Fruit fly (Drosophila melanogaster) whole organism, embryonic: ENCODE measurements around the gene Mical.

ENCODE experiments used
- ATbp ChIP-seq: fragments of 200-800 bp; sonication (Bioruptor generic); optimal IDR thresholded peaks from 2 replicates; lab custom pipeline; 2017; ENCODE audit warnings: missing biosample characterization, mild to moderate bottlenecking, missing genetic modification characterization, missing genetic modification reagents
- Blimp-1 ChIP-seq: fragments of 200-800 bp; sonication (Bioruptor generic); optimal IDR thresholded peaks from 3 replicates; lab custom pipeline; 2018; ENCODE audit warnings: missing biosample characterization, missing genetic modification characterization, mild to moderate bottlenecking, moderate library complexity, missing genetic modification reagents
- BtbVII ChIP-seq: fragments of 200-800 bp; sonication (Bioruptor generic); optimal IDR thresholded peaks from 3 replicates; lab custom pipeline; 2017; ENCODE audit warnings: missing biosample characterization, mild to moderate bottlenecking, missing genetic modification characterization
- CG10267 ChIP-seq: fragments of 200-800 bp; sonication (Bioruptor generic); optimal IDR thresholded peaks from 2 replicates; lab custom pipeline; 2018; ENCODE audit warnings: missing biosample characterization, mild to moderate bottlenecking, missing genetic modification characterization, moderate library complexity
- CG12299 ChIP-seq: fragments of 200-800 bp; sonication (Bioruptor generic); optimal IDR thresholded peaks from 2 replicates; lab custom pipeline; 2018; ENCODE audit warnings: missing biosample characterization, mild to moderate bottlenecking, missing genetic modification characterization
- CG12769 ChIP-seq: fragments of 200-800 bp; sonication (Bioruptor generic); optimal IDR thresholded peaks from 2 replicates; lab custom pipeline; 2019; ENCODE audit warnings: missing biosample characterization, mild to moderate bottlenecking, missing genetic modification characterization, moderate library complexity
- CG13894 ChIP-seq: fragments of 200-800 bp; sonication (Bioruptor generic); optimal IDR thresholded peaks from 3 replicates; lab custom pipeline; 2018; ENCODE audit warnings: missing biosample characterization, mild to moderate bottlenecking, missing genetic modification characterization, moderate library complexity
- CG14667 ChIP-seq: fragments of 200-800 bp; sonication (Bioruptor generic); IDR thresholded peaks from 2 replicates; pipeline ENCODE4 v1.3.6; 2022; ENCODE audit warnings: missing biosample characterization, missing genetic modification characterization
- CG14710 ChIP-seq: fragments of 200-800 bp; sonication (Bioruptor generic); optimal IDR thresholded peaks from 3 replicates; lab custom pipeline; 2019; ENCODE audit warnings: missing biosample characterization, mild to moderate bottlenecking, missing genetic modification characterization, moderate library complexity
- CG14965 ChIP-seq: fragments of 200-800 bp; sonication (Bioruptor generic); optimal IDR thresholded peaks from 2 replicates; lab custom pipeline; 2016; ENCODE audit warnings: missing biosample characterization, missing genetic modification characterization, borderline replicate concordance
- CG15011 ChIP-seq: fragments of 200-800 bp; sonication (Bioruptor generic); optimal IDR thresholded peaks from 3 replicates; lab custom pipeline; 2018; ENCODE audit warnings: missing biosample characterization, mild to moderate bottlenecking, missing genetic modification characterization
- CG17359 ChIP-seq: fragments of 200-800 bp; sonication (Bioruptor generic); optimal IDR thresholded peaks from 3 replicates; lab custom pipeline; 2018; ENCODE audit warnings: missing biosample characterization, mild to moderate bottlenecking, missing genetic modification characterization, moderate library complexity
- CG1792 ChIP-seq: fragments of 200-800 bp; sonication (Bioruptor generic); optimal IDR thresholded peaks from 2 replicates; lab custom pipeline; 2016; ENCODE audit warnings: missing biosample characterization, missing genetic modification characterization
- CG2678 ChIP-seq: fragments of 200-800 bp; sonication (Bioruptor generic); optimal IDR thresholded peaks from 3 replicates; lab custom pipeline; 2019; ENCODE audit warnings: missing biosample characterization, mild to moderate bottlenecking, missing genetic modification characterization, moderate library complexity
- CG2889 ChIP-seq: fragments of 200-800 bp; sonication (Bioruptor generic); IDR thresholded peaks from 3 replicates; pipeline ENCODE4 v1.3.6; 2022; ENCODE audit warnings: missing biosample characterization, missing genetic modification characterization
- CG4328 ChIP-seq: fragments of 200-800 bp; sonication (Bioruptor generic); optimal IDR thresholded peaks from 3 replicates; lab custom pipeline; 2017; ENCODE audit warnings: missing biosample characterization, missing genetic modification reagents, missing genetic modification characterization
- CG7987 ChIP-seq: fragments of 200-800 bp; sonication (Bioruptor generic); optimal IDR thresholded peaks from 2 replicates; lab custom pipeline; 2018; ENCODE audit warnings: missing biosample characterization, mild to moderate bottlenecking, missing genetic modification characterization, moderate library complexity
- CG8089 ChIP-seq: fragments of 200-800 bp; sonication (Bioruptor generic); optimal IDR thresholded peaks from 3 replicates; lab custom pipeline; 2016; ENCODE audit warnings: missing biosample characterization, missing genetic modification characterization
- CG8281 ChIP-seq: fragments of 200-800 bp; sonication (Bioruptor generic); optimal IDR thresholded peaks from 2 replicates; lab custom pipeline; 2018; ENCODE audit warnings: missing biosample characterization, mild to moderate bottlenecking, missing genetic modification characterization, moderate library complexity
- CHES-1-like ChIP-seq: fragments of 200-800 bp; sonication (Bioruptor generic); optimal IDR thresholded peaks from 2 replicates; lab custom pipeline; 2016; ENCODE audit warnings: missing biosample characterization, missing genetic modification characterization
- D19A ChIP-seq: fragments of 200-800 bp; optimal IDR thresholded peaks from 3 replicates; lab custom pipeline; 2019; ENCODE audit warnings: missing biosample characterization, mild to moderate bottlenecking, missing genetic modification characterization, moderate library complexity
- D19B ChIP-seq: fragments of 200-800 bp; sonication (Bioruptor generic); optimal IDR thresholded peaks from 2 replicates; lab custom pipeline; 2017; ENCODE audit warnings: missing biosample characterization, mild to moderate bottlenecking, missing genetic modification characterization
- GATAe ChIP-seq: fragments of 200-800 bp; sonication (Bioruptor generic); conservative IDR thresholded peaks from 2 replicates; pipeline ENCODE4 v1.3.6; 2022; ENCODE audit warnings: missing biosample characterization, missing genetic modification characterization
- Hr39 ChIP-seq: fragments of >200 bp; optimal IDR thresholded peaks from 2 replicates; lab custom pipeline; 2017
- Hr51 ChIP-seq, 2 experiments: fragments of 200-800 bp; sonication (Bioruptor generic); optimal IDR thresholded peaks; 2 replicates in 1 of 2; 3 replicates in 1 of 2; lab custom pipeline; 2016 to 2018; ENCODE audit warnings: missing biosample characterization in 2 of 2, missing genetic modification characterization in 2 of 2, mild to moderate bottlenecking in 1 of 2, moderate library complexity in 1 of 2
- Jarid2 ChIP-seq: fragments of 200-800 bp; sonication (Bioruptor generic); optimal IDR thresholded peaks from 3 replicates; lab custom pipeline; 2017; ENCODE audit warnings: mild to moderate bottlenecking, missing biosample characterization, missing genetic modification reagents, missing genetic modification characterization
- Myb ChIP-seq: fragments of 200-800 bp; sonication (Bioruptor generic); optimal IDR thresholded peaks from 2 replicates; lab custom pipeline; 2016; ENCODE audit warnings: missing biosample characterization, missing genetic modification characterization
- Side ChIP-seq: fragments of 200-800 bp; sonication (Bioruptor generic); optimal IDR thresholded peaks from 2 replicates; lab custom pipeline; 2016; ENCODE audit warnings: missing biosample characterization, missing genetic modification characterization
- Six4 ChIP-seq: fragments of 200-800 bp; sonication (Bioruptor generic); optimal IDR thresholded peaks from 2 replicates; lab custom pipeline; 2016; ENCODE audit warnings: missing biosample characterization, missing genetic modification characterization
- Spps ChIP-seq: fragments of 200-800 bp; sonication (Bioruptor generic); optimal IDR thresholded peaks from 2 replicates; lab custom pipeline; 2018; ENCODE audit warnings: missing biosample characterization, mild to moderate bottlenecking, missing genetic modification characterization
- Sry-δ ChIP-seq: fragments of 200-800 bp; sonication (Bioruptor generic); optimal IDR thresholded peaks from 2 replicates; lab custom pipeline; 2016; ENCODE audit warnings: missing biosample characterization, missing genetic modification characterization
- TFAM ChIP-seq: fragments of 200-800 bp; sonication (Bioruptor generic); optimal IDR thresholded peaks from 2 replicates; lab custom pipeline; 2017; ENCODE audit warnings: missing biosample characterization, missing genetic modification characterization, inconsistent platforms
- ab ChIP-seq: fragments of 200-800 bp; sonication (Bioruptor generic); optimal IDR thresholded peaks from 2 replicates; lab custom pipeline; 2016; ENCODE audit warnings: missing biosample characterization, missing genetic modification characterization
- ara ChIP-seq: fragments of 200-800 bp; sonication (Bioruptor generic); IDR thresholded peaks from 2 replicates; pipeline ENCODE4 v1.3.6; 2022; ENCODE audit warnings: missing biosample characterization, missing genetic modification characterization
- az2 ChIP-seq: fragments of 200-800 bp; sonication (Bioruptor generic); optimal IDR thresholded peaks from 3 replicates; lab custom pipeline; 2016; ENCODE audit warnings: missing biosample characterization, missing genetic modification characterization
- bbx ChIP-seq: fragments of 200-800 bp; sonication (Bioruptor generic); IDR thresholded peaks from 2 replicates; pipeline ENCODE4 v1.3.6; 2022; ENCODE audit warnings: missing biosample characterization, missing genetic modification characterization; ENCODE audit not compliant: partially characterized antibody
- chm ChIP-seq: fragments of 200-800 bp; sonication (Bioruptor generic); IDR thresholded peaks from 2 replicates; pipeline ENCODE4 v1.3.6; 2022; ENCODE audit warnings: missing biosample characterization, missing genetic modification characterization
- gfzf ChIP-seq: fragments of 200-800 bp; sonication (Bioruptor generic); optimal IDR thresholded peaks from 2 replicates; lab custom pipeline; 2016; ENCODE audit warnings: missing biosample characterization, mild to moderate bottlenecking, missing genetic modification characterization, moderate library complexity
- hb ChIP-seq: fragments of 200-800 bp; sonication (Bioruptor generic); IDR thresholded peaks from 3 replicates; pipeline ENCODE4 v1.3.6; 2022; ENCODE audit warnings: missing biosample characterization, missing genetic modification characterization; ENCODE audit not compliant: partially characterized antibody
- her ChIP-seq: fragments of 200-800 bp; sonication (Bioruptor generic); optimal IDR thresholded peaks from 2 replicates; lab custom pipeline; 2016; ENCODE audit warnings: missing biosample characterization, missing genetic modification characterization
- jumu ChIP-seq: fragments of 200-800 bp; sonication (Bioruptor generic); optimal IDR thresholded peaks from 3 replicates; lab custom pipeline; 2016; ENCODE audit warnings: missing biosample characterization, missing genetic modification characterization
- oc ChIP-seq: fragments of 200-800 bp; sonication (Bioruptor generic); optimal IDR thresholded peaks from 2 replicates; lab custom pipeline; 2018; ENCODE audit warnings: missing biosample characterization, mild to moderate bottlenecking, missing genetic modification characterization, moderate library complexity
- phol ChIP-seq: fragments of 200-800 bp; sonication (Bioruptor generic); optimal IDR thresholded peaks from 3 replicates; lab custom pipeline; 2018; ENCODE audit warnings: missing biosample characterization, mild to moderate bottlenecking, missing genetic modification characterization, moderate library complexity
- sima ChIP-seq: fragments of 200-800 bp; sonication (Bioruptor generic); optimal IDR thresholded peaks from 2 replicates; lab custom pipeline; 2016; ENCODE audit warnings: missing biosample characterization, missing genetic modification characterization
- sob ChIP-seq: fragments of 200-800 bp; sonication (Bioruptor generic); IDR thresholded peaks from 2 replicates; pipeline ENCODE4 v1.3.6; 2022; ENCODE audit warnings: missing biosample characterization, missing genetic modification characterization
- tup ChIP-seq: fragments of 200-800 bp; sonication (Bioruptor generic); optimal IDR thresholded peaks from 2 replicates; lab custom pipeline; 2016; ENCODE audit warnings: missing biosample characterization, mild to moderate bottlenecking, missing genetic modification characterization, moderate library complexity
- tx ChIP-seq: fragments of 200-800 bp; sonication (Bioruptor generic); optimal IDR thresholded peaks from 2 replicates; lab custom pipeline; 2016; ENCODE audit warnings: missing biosample characterization, missing genetic modification characterization
- unpg ChIP-seq: fragments of 200-800 bp; sonication (Bioruptor generic); optimal IDR thresholded peaks from 3 replicates; lab custom pipeline; 2018; ENCODE audit warnings: missing biosample characterization, mild to moderate bottlenecking, missing genetic modification characterization, moderate library complexity

The Mical gene

dm6 chr3R:10048035-10048774, 5.5 kb upstream of the Mical start (continued):
- no peak for TF ChIP-seq bbx (GFP tag; lab: Robert Waterston, UW)

- TF ChIP-seq gfzf (GFP tag; lab: Kevin White, UChicago) (peak; percentile 2), phol (tag; lab: Kevin White, UChicago) (no peak), CG10267 (tag; lab: Kevin White, UChicago) (peak; percentile 91), ATbp (GFP tag; lab: Kevin White, UChicago) (no peak), D19A (tag; lab: Kevin White, UChicago) (no peak), ab (GFP tag; lab: Kevin White, UChicago) (no peak), TFAM (GFP tag; lab: Kevin White, UChicago) (no peak), CG17359 (tag; lab: Kevin White, UChicago) (no peak), tup (GFP tag; lab: Kevin White, UChicago) (no peak), CG8089 (no peak), CG12299 (tag; lab: Kevin White, UChicago) (no peak), tx (GFP tag; lab: Kevin White, UChicago) (no peak), hb (GFP tag; lab: Robert Waterston, UW) (0 out of 3 replicates have a peak, but pooled peaks have one; percentile 13), GATAe (GFP tag; lab: Robert Waterston, UW) (no peak), sima (GFP tag; lab: Kevin White, UChicago) (no peak), her (no peak), CG12769 (no peak), CG15011 (GFP tag; lab: Kevin White, UChicago) (no peak), oc (tag; lab: Kevin White, UChicago) (no peak), CG14965 (no peak), CG4328 (GFP tag; lab: Kevin White, UChicago) (no peak), BtbVII (GFP tag; lab: Kevin White, UChicago) (no peak), Sry-δ (peak; percentile 29), CG13894 (tag; lab: Kevin White, UChicago) (no peak), az2 (GFP tag; lab: Kevin White, UChicago) (no peak), CG2678 (tag; lab: Kevin White, UChicago) (no peak), chm (GFP tag; lab: Robert Waterston, UW) (peak; percentile 18; the same call in 1 of the 2 replicates), Blimp-1 (GFP tag; lab: Kevin White, UChicago) (no peak), jumu (GFP tag; lab: Kevin White, UChicago) (no peak), Side (GFP tag; lab: Kevin White, UChicago) (no peak), CG8281 (tag; lab: Kevin White, UChicago) (no peak), sob (GFP tag; lab: Robert Waterston, UW) (no peak), CG7987 (GFP tag; lab: Kevin White, UChicago) (no peak), ara (GFP tag; lab: Robert Waterston, UW) (no peak), Jarid2 (GFP tag; lab: Kevin White, UChicago) (no peak), Hr51 (GFP tag; optimal IDR thresholded peaks at IDR 0.05; lab: Kevin White, UChicago) (no peak), CG14710 (tag; lab: Kevin White, UChicago) (peak; percentile 14), CHES-1-like (no peak), CG2889 (GFP tag; lab: Robert Waterston, UW) (no peak), Hr39 (lab: Kevin White, UChicago) (no peak), CG14667 (no peak), unpg (GFP tag; lab: Kevin White, UChicago) (no peak), CG1792 (GFP tag; lab: Kevin White, UChicago) (no peak), D19B (GFP tag; lab: Kevin White, UChicago) (no peak), Myb (GFP tag; lab: Kevin White, UChicago) (no peak), Spps (tag; lab: Kevin White, UChicago) (no peak), Six4 (GFP tag; lab: Kevin White, UChicago) (no peak)
These were observed 2.6 kb upstream of the Mical start, which contains the start of the genes CG11722 and mtTFB2 for dm6 chr3R:10045343-10045742. TSS of gene CG11722 (minus strand) at chr3R:10045542. TSS of gene mtTFB2 (plus strand) at chr3R:10045574.
